Fruit fly (Drosophila melanogaster) whole organism, prepupa: ENCODE data around the gene dnc.

ENCODE experiments used
- Blimp-1 ChIP-seq: fragments of 200-800 bp; sonication (Bioruptor generic); optimal IDR thresholded peaks from 3 replicates; lab custom pipeline; 2017; ENCODE audit warnings: missing biosample characterization, missing genetic modification characterization, mild to moderate bottlenecking, moderate library complexity, missing genetic modification reagents
- CG11902 ChIP-seq: fragments of 200-800 bp; sonication (Bioruptor generic); optimal IDR thresholded peaks from 3 replicates; lab custom pipeline; 2016; ENCODE audit warnings: missing biosample characterization, missing genetic modification characterization
- CG16779 ChIP-seq: fragments of 200-800 bp; sonication (Bioruptor generic); optimal IDR thresholded peaks from 3 replicates; lab custom pipeline; 2017; ENCODE audit warnings: missing biosample characterization, mild to moderate bottlenecking, missing genetic modification characterization
- CG9139 ChIP-seq: fragments of 200-800 bp; sonication (Bioruptor generic); optimal IDR thresholded peaks from 3 replicates; lab custom pipeline; 2017; ENCODE audit warnings: missing biosample characterization, mild to moderate bottlenecking, missing genetic modification characterization
- Sox14 ChIP-seq: fragments of 200-800 bp; sonication (Bioruptor generic); optimal IDR thresholded peaks from 3 replicates; lab custom pipeline; 2016; ENCODE audit warnings: missing biosample characterization, missing genetic modification characterization
- spab ChIP-seq: fragments of 200-800 bp; sonication (Bioruptor generic); optimal IDR thresholded peaks from 2 replicates; lab custom pipeline; 2017; ENCODE audit warnings: missing biosample characterization, mild to moderate bottlenecking, missing genetic modification characterization, missing genetic modification reagents

DNA sequence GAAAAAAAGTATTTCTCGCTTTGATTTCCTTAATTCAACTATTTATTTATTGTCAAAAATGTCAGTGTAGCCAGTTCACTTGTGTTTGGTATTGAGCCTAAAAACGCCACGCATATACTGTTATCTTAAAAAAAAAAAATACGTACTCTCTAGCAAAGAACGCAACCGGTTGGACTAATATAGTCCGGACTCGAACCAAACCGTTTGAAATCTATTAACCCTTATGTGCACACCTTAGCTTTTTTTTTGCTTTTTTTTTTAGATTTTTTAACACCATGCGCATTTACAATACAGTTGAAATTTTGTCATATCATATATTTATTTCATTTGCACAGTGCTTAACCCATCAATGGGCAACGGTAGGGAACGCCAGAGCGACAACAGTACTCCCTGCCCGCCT is 3.2 kb upstream of the dnc start, which contains the start of gene CG18508:
- TF ChIP-seq CG16779 (tag; lab: Kevin White, UChicago) (no peak), Blimp-1 (GFP tag; lab: Kevin White, UChicago) (no peak), CG11902 (GFP tag; lab: Kevin White, UChicago) (no peak), spab (no peak), CG9139 (GFP tag; lab: Kevin White, UChicago) (no peak), Sox14 (GFP tag; lab: Kevin White, UChicago) (peak; percentile 48)
